Fruit fly (Drosophila melanogaster) S2 (cell line): Measurements from ENCODE around the gene nSyb.

Experiments used
- CG8478 ChIP-seq: fragments of >200 bp; optimal IDR thresholded peaks from 2 replicates; lab custom pipeline; 2018
- CTCF ChIP-seq, 2 experiments: fragments of >200 bp; optimal IDR thresholded peaks; 2 replicates each; lab custom pipeline; 2018

- TF ChIP-seq CTCF (optimal IDR thresholded peaks at IDR 0.05; lab: Kevin White, UChicago), result no peak
- TF ChIP-seq CG8478 (lab: Kevin White, UChicago), result no peak
Observed at dm6 chr3L:1584003-1584402, 53.5 kb downstream of the nSyb start.
